Worm (Caenorhabditis elegans) whole organism, late embryonic: ENCODE results near the gene Y94H6A.10.

Experiments
- C08G9.2 ChIP-seq: sonication (generic microtip); optimal IDR thresholded peaks from 2 replicates; lab custom pipeline; 2016; ENCODE audit warnings: mild to moderate bottlenecking, missing genetic modification characterization, moderate library complexity, missing compliant biosample characterization
- C38D4.7 ChIP-seq: fragments of 200-800 bp; sonication (Bioruptor generic); optimal IDR thresholded peaks from 2 replicates; lab custom pipeline; 2018; ENCODE audit warnings: mild to moderate bottlenecking, missing genetic modification characterization, moderate library complexity, missing compliant biosample characterization
- F13H6.1 ChIP-seq: sonication (generic microtip); optimal IDR thresholded peaks from 2 replicates; lab custom pipeline; 2016; ENCODE audit warnings: missing genetic modification characterization, missing compliant biosample characterization
- K02D7.2 ChIP-seq: sonication (generic microtip); optimal IDR thresholded peaks from 2 replicates; lab custom pipeline; 2017; ENCODE audit warnings: mild to moderate bottlenecking, missing genetic modification characterization, missing compliant biosample characterization
- K09A11.1 ChIP-seq: sonication (generic microtip); optimal IDR thresholded peaks from 2 replicates; lab custom pipeline; 2017; ENCODE audit warnings: antibody characterized with exemption, mild to moderate bottlenecking, missing genetic modification characterization, missing compliant biosample characterization; ENCODE audit not compliant: insufficient read depth
- T23F11.4 ChIP-seq: fragments of 200-800 bp; sonication (Bioruptor generic); optimal IDR thresholded peaks from 2 replicates; lab custom pipeline; 2018; ENCODE audit warnings: mild to moderate bottlenecking, missing genetic modification characterization, missing compliant biosample characterization
- Y22D7AL.16 ChIP-seq: sonication (generic microtip); optimal IDR thresholded peaks from 2 replicates; lab custom pipeline; 2016; ENCODE audit warnings: missing genetic modification characterization, missing compliant biosample characterization
- ama-1 ChIP-seq: fragments of 150-350 bp; optimal IDR thresholded peaks from 2 replicates; lab custom pipeline; 2014
- ceh-14 ChIP-seq: sonication (generic microtip); optimal IDR thresholded peaks from 2 replicates; lab custom pipeline; 2016; ENCODE audit warnings: missing genotype, missing genetic modification characterization, missing compliant biosample characterization
- ceh-18 ChIP-seq: sonication (generic microtip); optimal IDR thresholded peaks from 2 replicates; lab custom pipeline; 2016; ENCODE audit warnings: missing genetic modification characterization, missing compliant biosample characterization
- ceh-19 ChIP-seq: fragments of 200-800 bp; sonication (Bioruptor generic); optimal IDR thresholded peaks from 2 replicates; lab custom pipeline; 2018; ENCODE audit warnings: mild to moderate bottlenecking, missing genetic modification characterization, missing compliant biosample characterization
- ceh-2 ChIP-seq: sonication (generic microtip); optimal IDR thresholded peaks from 2 replicates; lab custom pipeline; 2016; ENCODE audit warnings: missing genotype, missing genetic modification characterization, missing compliant biosample characterization
- ceh-22 ChIP-seq: sonication (generic microtip); optimal IDR thresholded peaks from 2 replicates; lab custom pipeline; 2017; ENCODE audit warnings: missing biosample characterization, missing genetic modification characterization
- ceh-48 ChIP-seq: sonication (generic microtip); optimal IDR thresholded peaks from 2 replicates; lab custom pipeline; 2016; ENCODE audit warnings: missing genetic modification characterization, inconsistent platforms, missing compliant biosample characterization
- dve-1 ChIP-seq: sonication (generic microtip); optimal IDR thresholded peaks from 2 replicates; lab custom pipeline; 2017; ENCODE audit warnings: antibody characterized with exemption, mild to moderate bottlenecking, missing genetic modification characterization, missing compliant biosample characterization
- elt-4 ChIP-seq: sonication (generic microtip); optimal IDR thresholded peaks from 2 replicates; lab custom pipeline; 2016; ENCODE audit warnings: missing genetic modification characterization, missing compliant biosample characterization
- ets-4 ChIP-seq: sonication (generic microtip); optimal IDR thresholded peaks from 2 replicates; lab custom pipeline; 2016; ENCODE audit warnings: missing genetic modification characterization, missing compliant biosample characterization
- fax-1 ChIP-seq: sonication (generic microtip); optimal IDR thresholded peaks from 2 replicates; lab custom pipeline; 2016; ENCODE audit warnings: missing genotype, missing genetic modification characterization, missing compliant biosample characterization
- hlh-13 ChIP-seq: fragments of 200-800 bp; sonication (Bioruptor generic); optimal IDR thresholded peaks from 2 replicates; lab custom pipeline; 2018; ENCODE audit warnings: mild to moderate bottlenecking, missing genetic modification characterization, missing compliant biosample characterization
- hlh-15 ChIP-seq: sonication (generic microtip); optimal IDR thresholded peaks from 2 replicates; lab custom pipeline; 2016; ENCODE audit warnings: missing genetic modification characterization, missing compliant biosample characterization
- lim-6 ChIP-seq: sonication (generic microtip); optimal IDR thresholded peaks from 2 replicates; lab custom pipeline; 2016; ENCODE audit warnings: missing genetic modification characterization, missing compliant biosample characterization
- lin-11 ChIP-seq: fragments of 200-800 bp; sonication (Bioruptor generic); optimal IDR thresholded peaks from 2 replicates; lab custom pipeline; 2018; ENCODE audit warnings: mild to moderate bottlenecking, missing genetic modification characterization, missing compliant biosample characterization
- madf-2 ChIP-seq: sonication (generic microtip); optimal IDR thresholded peaks from 2 replicates; lab custom pipeline; 2017; ENCODE audit warnings: missing genetic modification characterization, missing compliant biosample characterization
- mec-3 ChIP-seq: sonication (generic microtip); optimal IDR thresholded peaks from 2 replicates; lab custom pipeline; 2016; ENCODE audit warnings: borderline replicate concordance, missing genetic modification characterization, missing compliant biosample characterization
- nfya-1 ChIP-seq: sonication (generic microtip); optimal IDR thresholded peaks from 2 replicates; lab custom pipeline; 2017; ENCODE audit warnings: missing genetic modification characterization, mild to moderate bottlenecking, missing compliant biosample characterization, antibody characterized with exemption, moderate library complexity
- npax-4 ChIP-seq: sonication (generic microtip); optimal IDR thresholded peaks from 2 replicates; lab custom pipeline; 2016; ENCODE audit warnings: missing genetic modification characterization, missing compliant biosample characterization
- pat-9 ChIP-seq: fragments of 200-800 bp; sonication (Bioruptor generic); optimal IDR thresholded peaks from 2 replicates; lab custom pipeline; 2018; ENCODE audit warnings: mild to moderate bottlenecking, missing genetic modification characterization, moderate library complexity, missing compliant biosample characterization
- pax-1 ChIP-seq: fragments of 150-350 bp; optimal IDR thresholded peaks from 2 replicates; lab custom pipeline; 2014; ENCODE audit warnings: missing biosample characterization, missing genetic modification characterization
- pha-2 ChIP-seq: sonication (generic microtip); optimal IDR thresholded peaks from 2 replicates; lab custom pipeline; 2017; ENCODE audit warnings: mild to moderate bottlenecking, missing genetic modification characterization, missing compliant biosample characterization
- pqm-1 ChIP-seq: sonication (generic microtip); optimal IDR thresholded peaks from 2 replicates; lab custom pipeline; 2016; ENCODE audit warnings: missing genetic modification characterization, missing compliant biosample characterization
- pros-1 ChIP-seq: fragments of 150-350 bp; optimal IDR thresholded peaks from 2 replicates; lab custom pipeline; 2014; ENCODE audit warnings: missing biosample characterization, missing genetic modification reagents, missing genetic modification characterization
- ref-2 ChIP-seq: sonication (generic microtip); optimal IDR thresholded peaks from 2 replicates; lab custom pipeline; 2016; ENCODE audit warnings: missing genetic modification characterization, missing compliant biosample characterization
- sdc-2 ChIP-seq: sonication (generic microtip); optimal IDR thresholded peaks from 2 replicates; lab custom pipeline; 2016; ENCODE audit warnings: missing genotype, missing genetic modification characterization, missing compliant biosample characterization
- sox-4 ChIP-seq: sonication (generic microtip); optimal IDR thresholded peaks from 2 replicates; lab custom pipeline; 2017; ENCODE audit warnings: mild to moderate bottlenecking, missing genetic modification characterization, inconsistent platforms, missing compliant biosample characterization
- syd-9 ChIP-seq: sonication (generic microtip); optimal IDR thresholded peaks from 2 replicates; lab custom pipeline; 2016; ENCODE audit warnings: mild to moderate bottlenecking, missing genetic modification characterization, moderate library complexity, missing compliant biosample characterization
- tbx-7 ChIP-seq: sonication (generic microtip); optimal IDR thresholded peaks from 2 replicates; lab custom pipeline; 2016; ENCODE audit warnings: missing genotype, missing genetic modification characterization, missing compliant biosample characterization
- ttx-3 ChIP-seq: sonication (generic microtip); optimal IDR thresholded peaks from 2 replicates; lab custom pipeline; 2016; ENCODE audit warnings: missing genetic modification reagents, missing genetic modification characterization, missing compliant biosample characterization
- unc-42 ChIP-seq: sonication (generic microtip); optimal IDR thresholded peaks from 2 replicates; lab custom pipeline; 2016; ENCODE audit warnings: missing genotype, missing genetic modification characterization, missing compliant biosample characterization
- unc-86 ChIP-seq: sonication (generic microtip); optimal IDR thresholded peaks from 2 replicates; lab custom pipeline; 2016; ENCODE audit warnings: missing genetic modification characterization, missing compliant biosample characterization
- zip-5 ChIP-seq: sonication (generic microtip); optimal IDR thresholded peaks from 2 replicates; lab custom pipeline; 2016; ENCODE audit warnings: missing genetic modification characterization, missing compliant biosample characterization
- ztf-16 ChIP-seq: sonication (generic microtip); optimal IDR thresholded peaks from 2 replicates; lab custom pipeline; 2017; ENCODE audit warnings: missing genetic modification characterization, missing compliant biosample characterization

The Y94H6A.10 gene

ce11 chrIV:2708329-2708965 is 2.0 kb downstream of the Y94H6A.10 start (continued):
- TF ChIP-seq hlh-13 (GFP tag; lab: Kevin White, UChicago) (no peak), ama-1 (lab: Kevin White, UChicago) (no peak), tbx-7 (tag; lab: Kevin White, UChicago) (no peak), C38D4.7 (GFP tag; lab: Kevin White, UChicago) (no peak), sox-4 (tag; lab: Kevin White, UChicago) (no peak), fax-1 (tag; lab: Kevin White, UChicago) (no peak), ceh-2 (peak; percentile 38), ttx-3 (tag; lab: Kevin White, UChicago) (no peak), ceh-14 (tag; lab: Kevin White, UChicago) (peak; percentile 16), Y22D7AL.16 (tag; lab: Kevin White, UChicago) (no peak), syd-9 (tag; lab: Kevin White, UChicago) (no peak), lim-6 (tag; lab: Kevin White, UChicago) (no peak), ref-2 (tag; lab: Kevin White, UChicago) (peak; percentile 57), pqm-1 (tag; lab: Kevin White, UChicago) (no peak), mec-3 (no peak), K09A11.1 (no peak), sdc-2 (tag; lab: Kevin White, UChicago) (peak; percentile 24), hlh-15 (tag; lab: Kevin White, UChicago) (no peak), pha-2 (tag; lab: Kevin White, UChicago) (no peak), F13H6.1 (tag; lab: Kevin White, UChicago) (no peak), ceh-48 (tag; lab: Kevin White, UChicago) (no peak), madf-2 (tag; lab: Kevin White, UChicago) (no peak), zip-5 (tag; lab: Kevin White, UChicago) (no peak), lin-11 (tag; lab: Kevin White, UChicago) (no peak), pax-1 (tag; lab: Kevin White, UChicago) (no peak), npax-4 (no peak), unc-86 (tag; lab: Kevin White, UChicago) (no peak), pat-9 (no peak), K02D7.2 (no peak), pros-1 (peak; percentile 51), ets-4 (tag; lab: Kevin White, UChicago) (peak; percentile 9), C08G9.2 (peak; percentile 21)

- no peak for TF ChIP-seq ceh-19 (GFP tag; lab: Kevin White, UChicago)
- no peak for TF ChIP-seq sox-4 (tag; lab: Kevin White, UChicago)
- no peak for TF ChIP-seq C08G9.2
- TF ChIP-seq ref-2 (tag; lab: Kevin White, UChicago): no peak
- TF ChIP-seq ceh-2: no peak
- TF ChIP-seq nfya-1 (tag; lab: Kevin White, UChicago): no peak
- TF ChIP-seq elt-4 (tag; lab: Kevin White, UChicago): no peak
- no peak for TF ChIP-seq madf-2 (tag; lab: Kevin White, UChicago)
- no peak for TF ChIP-seq ceh-18 (tag; lab: Kevin White, UChicago)
- TF ChIP-seq mec-3: no peak
- no peak for TF ChIP-seq hlh-15 (tag; lab: Kevin White, UChicago)
- no peak for TF ChIP-seq dve-1
- TF ChIP-seq ceh-22 (tag; lab: Kevin White, UChicago): no peak
- no peak for TF ChIP-seq syd-9 (tag; lab: Kevin White, UChicago)
- no peak for TF ChIP-seq T23F11.4 (GFP tag; lab: Kevin White, UChicago)
- TF ChIP-seq unc-42: no peak
- TF ChIP-seq tbx-7 (tag; lab: Kevin White, UChicago): no peak
- no peak for TF ChIP-seq ztf-16 (tag; lab: Kevin White, UChicago)
- TF ChIP-seq ama-1 (lab: Kevin White, UChicago): no peak
- TF ChIP-seq, all 69 proteins: peak for 0
Measured at ce11 chrIV:2707012-2707411, 3.5 kb downstream of the Y94H6A.10 start, which contains the start of gene ubc-8. Gene ubc-8 (minus strand): TSS chrIV:2707238.
